Fruit fly (Drosophila melanogaster) whole organism, embryonic: ENCODE data around the gene Vps29.

Experiments
- CG13894 ChIP-seq: fragments of 200-800 bp; sonication (Bioruptor generic); optimal IDR thresholded peaks from 3 replicates; lab custom pipeline; 2018; ENCODE audit warnings: missing biosample characterization, mild to moderate bottlenecking, missing genetic modification characterization, moderate library complexity
- CG6765 ChIP-seq: fragments of 200-800 bp; sonication (Bioruptor generic); optimal IDR thresholded peaks from 3 replicates; lab custom pipeline; 2017; ENCODE audit warnings: missing biosample characterization, mild to moderate bottlenecking, missing genetic modification characterization
- CG7556 ChIP-seq: fragments of 200-800 bp; sonication (Bioruptor generic); optimal IDR thresholded peaks from 2 replicates; lab custom pipeline; 2017; ENCODE audit warnings: missing biosample characterization, mild to moderate bottlenecking, missing genetic modification characterization
- CG8290 ChIP-seq, 3 experiments: fragments of 200-800 bp; sonication (Bioruptor generic); optimal IDR thresholded peaks; 2 replicates each; lab custom pipeline; 2016 to 2019; ENCODE audit warnings: missing biosample characterization in 3 of 3, missing genetic modification characterization in 3 of 3, mild to moderate bottlenecking in 2 of 3, moderate library complexity in 1 of 3
- Kr ChIP-seq: fragments of 200-800 bp; sonication (Bioruptor generic); optimal IDR thresholded peaks from 2 replicates; lab custom pipeline; 2017; ENCODE audit warnings: missing biosample characterization, mild to moderate bottlenecking, missing genetic modification characterization
- sqz ChIP-seq: fragments of 200-800 bp; sonication (Bioruptor generic); optimal IDR thresholded peaks from 3 replicates; lab custom pipeline; 2018; ENCODE audit warnings: missing biosample characterization, mild to moderate bottlenecking, missing genetic modification characterization

- no peak for TF ChIP-seq CG8290 (GFP tag; optimal IDR thresholded peaks at IDR 0.05; lab: Kevin White, UChicago)
- peak in 1 of 2 experiments; percentile 58 for TF ChIP-seq CG8290 (tag; optimal IDR thresholded peaks at IDR 0.05; lab: Kevin White, UChicago)
- TF ChIP-seq CG6765 (GFP tag; lab: Kevin White, UChicago), result no peak
- peak; percentile 37 for TF ChIP-seq CG13894 (tag; lab: Kevin White, UChicago)
- TF ChIP-seq sqz (GFP tag; lab: Kevin White, UChicago), result no peak
- TF ChIP-seq Kr (GFP tag; lab: Kevin White, UChicago), result no peak
- peak; percentile 71 for TF ChIP-seq CG7556 (GFP tag; lab: Kevin White, UChicago)
Observed at dm6 chr2L:1128932-1129887, 21.4 kb upstream of the Vps29 start, which contains the start of the genes Pino and TBC1D23.
